Worm (Caenorhabditis elegans): ENCODE measurements around the gene ZK218.3.

The ZK218.3 gene

ce11 chrV:17064676-17065075 lies 33.9 kb downstream of the ZK218.3 start, which contains the start of gene srh-255:
srh-255 (plus strand) TSS chrV:17064976.
- no peak for TF ChIP-seq nhr-12 (tag; optimal IDR thresholded peaks at IDR 0.05)
- no peak for TF ChIP-seq hmg-11 (tag; optimal IDR thresholded peaks at IDR 0.05)
- no peak for TF ChIP-seq ceh-28 (tag; optimal IDR thresholded peaks at IDR 0.05)
- no peak for TF ChIP-seq skn-1 (tag; optimal IDR thresholded peaks at IDR 0.05)
- TF ChIP-seq ztf-4 (tag; optimal IDR thresholded peaks at IDR 0.05): no peak
- TF ChIP-seq nhr-11 (tag; optimal IDR thresholded peaks at IDR 0.05): no peak
- TF ChIP-seq ceh-9 (tag; optimal IDR thresholded peaks at IDR 0.05): no peak
- no peak for TF ChIP-seq daf-12 (tag; optimal IDR thresholded peaks at IDR 0.05)
- no peak for TF ChIP-seq sea-2 (GFP tag; optimal IDR thresholded peaks at IDR 0.05)

ce11 chrV:17061585-17061984 lies 37.0 kb downstream of the ZK218.3 start, which contains the start of gene F28B1.9:
F28B1.9 (plus strand) TSS chrV:17061885.
- no peak for TF ChIP-seq nhr-67 (tag; optimal IDR thresholded peaks at IDR 0.05)
- no peak for TF ChIP-seq nhr-11 (tag; optimal IDR thresholded peaks at IDR 0.05)
- no peak for TF ChIP-seq zag-1 (tag; optimal IDR thresholded peaks at IDR 0.05)
- no peak for TF ChIP-seq elt-1 (tag; optimal IDR thresholded peaks at IDR 0.05)
- no peak for TF ChIP-seq nhr-12 (tag; optimal IDR thresholded peaks at IDR 0.05)
- no peak for TF ChIP-seq unc-62 (GFP tag; optimal IDR thresholded peaks at IDR 0.05)
- TF ChIP-seq snpc-4 (tag; optimal IDR thresholded peaks at IDR 0.05): no peak
- no peak for TF ChIP-seq hmg-11 (tag; optimal IDR thresholded peaks at IDR 0.05)
- no peak for TF ChIP-seq lin-39 (tag; optimal IDR thresholded peaks at IDR 0.05)
- TF ChIP-seq daf-12 (tag; optimal IDR thresholded peaks at IDR 0.05): no peak
- TF ChIP-seq tbx-2 (tag; optimal IDR thresholded peaks at IDR 0.05): no peak
- no peak for TF ChIP-seq mdl-1 (tag; optimal IDR thresholded peaks at IDR 0.05)
- TF ChIP-seq aly-2 (tag; optimal IDR thresholded peaks at IDR 0.05): no peak
- no peak for TF ChIP-seq fkh-2 (tag; optimal IDR thresholded peaks at IDR 0.05)
- no peak for TF ChIP-seq unc-39 (tag; optimal IDR thresholded peaks at IDR 0.05)

- TF ChIP-seq skn-1 (tag; optimal IDR thresholded peaks at IDR 0.05): no peak
- no peak for TF ChIP-seq nfya-1 (tag; optimal IDR thresholded peaks at IDR 0.05; ENCODE audit: insufficient read depth)
- TF ChIP-seq nhr-12 (tag; optimal IDR thresholded peaks at IDR 0.05): no peak
- no peak for TF ChIP-seq fkh-2 (tag; optimal IDR thresholded peaks at IDR 0.05)
- no peak for TF ChIP-seq pqm-1 (tag; optimal IDR thresholded peaks at IDR 0.05)
- TF ChIP-seq aly-2 (tag; optimal IDR thresholded peaks at IDR 0.05): no peak
- TF ChIP-seq ceh-28 (tag; optimal IDR thresholded peaks at IDR 0.05): no peak
- no peak for TF ChIP-seq mml-1 (tag; optimal IDR thresholded peaks at IDR 0.05)
- TF ChIP-seq sea-2 (GFP tag; optimal IDR thresholded peaks at IDR 0.05): no peak
- TF ChIP-seq ZK546.5 (tag; optimal IDR thresholded peaks at IDR 0.05): no peak
- no peak for TF ChIP-seq tbx-2 (tag; optimal IDR thresholded peaks at IDR 0.05)
- TF ChIP-seq elt-3 (tag; optimal IDR thresholded peaks at IDR 0.05): no peak
- TF ChIP-seq nhr-67 (tag; optimal IDR thresholded peaks at IDR 0.05): no peak
Observed at ce11 chrV:17059987-17060386, 38.6 kb downstream of the ZK218.3 start, which contains the start of gene sri-66. sri-66 (plus strand) TSS chrV:17060287.
